Fruit fly (Drosophila melanogaster): ENCODE data around the gene CG17202.

DNA sequence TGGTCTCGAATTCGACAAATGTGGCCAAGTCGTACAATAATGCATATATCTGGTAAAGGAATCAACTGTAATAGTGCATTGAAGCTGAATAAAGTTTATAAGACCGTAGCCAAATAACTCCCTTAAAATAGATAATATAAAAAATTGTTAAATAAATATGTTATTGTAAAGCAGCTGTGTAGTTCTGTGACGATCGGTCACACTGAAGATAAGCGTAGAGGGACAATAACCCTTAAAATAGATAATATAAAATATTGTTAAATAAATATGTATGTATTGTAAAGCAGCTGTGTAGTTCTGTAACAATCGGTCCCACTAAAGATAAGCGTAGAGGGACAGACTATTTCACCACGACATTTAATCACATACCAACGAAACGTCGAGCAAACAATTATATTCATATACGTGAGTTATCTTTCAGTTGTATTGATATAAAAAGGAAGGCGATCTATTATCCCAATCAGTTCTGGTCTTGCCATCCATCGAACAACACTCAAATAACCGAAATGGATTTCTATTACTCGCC is 47.2 kb upstream of the CG17202 start, which contains the start of gene GstD5:
- TF ChIP-seq jim (GFP tag; optimal IDR thresholded peaks at IDR 0.05) (no peak), Hr78 (GFP tag; optimal IDR thresholded peaks at IDR 0.05) (no peak), psq (GFP tag; optimal IDR thresholded peaks at IDR 0.05) (no peak), fru (GFP tag; optimal IDR thresholded peaks at IDR 0.05) (no peak), h (GFP tag; optimal IDR thresholded peaks at IDR 0.05) (no peak), br (GFP tag; optimal IDR thresholded peaks at IDR 0.05) (no peak), brk (GFP tag; optimal IDR thresholded peaks at IDR 0.05) (no peak), ey (GFP tag; optimal IDR thresholded peaks at IDR 0.05) (no peak)
